Worm (Caenorhabditis elegans): ENCODE data around the gene frpr-10.

frpr-10 gene

DNA sequence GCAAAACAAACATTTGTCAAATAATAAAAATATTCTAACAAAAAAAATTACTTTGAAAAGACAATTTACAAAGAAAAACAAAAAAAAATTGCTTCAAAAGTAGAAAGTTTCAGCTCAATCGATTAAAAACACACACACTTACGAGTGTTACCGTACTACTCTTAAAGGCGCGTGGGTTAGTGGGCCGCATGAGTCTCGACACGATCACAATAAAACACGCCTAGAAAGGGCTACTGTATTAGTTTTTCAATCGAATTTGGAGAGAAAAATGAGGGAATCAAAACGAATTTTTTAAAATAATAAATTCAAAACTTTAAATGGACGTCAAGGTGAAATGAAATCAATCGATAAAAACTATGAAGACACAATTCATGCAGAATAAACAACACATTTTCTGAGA is 52.9 kb downstream of the frpr-10 start:
- no peak for TF ChIP-seq T20F7.1 (GFP tag; optimal IDR thresholded peaks at IDR 0.05)
- TF ChIP-seq mep-1 (tag; optimal IDR thresholded peaks at IDR 0.05) = no peak
- no peak for TF ChIP-seq Y48G9A.11 (GFP tag; IDR thresholded peaks at IDR 0.05)
- peak in 1 of 2 experiments; percentile 42 for TF ChIP-seq lsy-2 (tag; optimal IDR thresholded peaks at IDR 0.05)
- peak; percentile 23; the same call in 1 of the 2 replicates for TF ChIP-seq lin-38 (GFP tag; IDR thresholded peaks at IDR 0.05)
- TF ChIP-seq unc-130 (GFP tag; optimal IDR thresholded peaks at IDR 0.05) = peak; percentile 7

DNA sequence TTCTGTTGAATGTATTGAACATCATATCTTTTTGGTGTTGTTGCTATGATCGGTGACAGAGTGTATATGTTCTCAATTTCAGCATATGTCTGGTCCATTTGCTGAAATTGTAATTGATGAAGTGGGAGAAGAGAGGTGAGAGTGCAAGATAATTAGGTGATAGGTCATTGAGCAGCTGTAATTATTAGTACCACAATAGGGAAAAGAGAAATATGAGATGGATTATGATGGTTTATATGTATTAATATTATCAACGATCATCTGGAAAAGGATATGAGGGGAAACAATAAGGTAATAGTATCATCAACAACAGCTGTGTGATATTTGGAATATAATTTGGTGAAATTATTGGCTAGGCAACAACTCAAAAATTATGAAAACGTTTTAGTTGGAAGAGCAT is 54.7 kb downstream of the frpr-10 start, which contains the start of gene Y42H9B.3:
Gene Y42H9B.3 (minus strand): TSS at position 101 of the 400 bp plus-strand sequence.
- TF ChIP-seq daf-16 (GFP tag; optimal IDR thresholded peaks at IDR 0.05) = no peak
- TF ChIP-seq daf-16 (tag; optimal IDR thresholded peaks at IDR 0.05) = no peak
- TF ChIP-seq zip-11 (GFP tag; IDR thresholded peaks at IDR 0.05) = no peak
- TF ChIP-seq ces-1 (GFP tag; optimal IDR thresholded peaks at IDR 0.05) = no peak
- TF ChIP-seq unc-39 (tag; optimal IDR thresholded peaks at IDR 0.05) = no peak
- no peak for TF ChIP-seq ceh-44 (GFP tag; IDR thresholded peaks at IDR 0.05)
- TF ChIP-seq nhr-237 (tag; optimal IDR thresholded peaks at IDR 0.05) = no peak
- TF ChIP-seq lin-1 (GFP tag; IDR thresholded peaks at IDR 0.05) = no peak
- TF ChIP-seq lin-29 (GFP tag; IDR thresholded peaks at IDR 0.05) = no peak

DNA sequence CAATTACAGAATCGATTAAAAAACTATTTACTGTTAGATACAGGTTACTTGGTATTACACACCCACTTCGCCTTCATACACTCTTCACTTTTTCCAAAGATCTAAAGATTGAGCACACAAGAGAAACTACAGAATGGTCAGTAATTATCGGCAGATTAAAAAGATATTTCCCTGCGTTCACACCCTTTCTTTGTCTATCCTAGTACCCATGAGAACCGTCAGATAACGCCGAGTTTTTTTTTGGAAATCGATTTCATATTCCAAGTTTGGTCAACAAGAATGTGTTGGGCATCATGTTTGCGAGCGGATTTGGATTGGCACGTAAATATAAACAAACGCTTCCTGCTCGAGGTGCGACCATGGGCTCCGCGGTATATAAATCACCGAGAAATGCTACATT is 56.2 kb downstream of the frpr-10 start, which contains the start of gene C26B2.8:
Gene C26B2.8 (plus strand): TSS at position 301 of the 400 bp plus-strand sequence.
- TF ChIP-seq aha-1 (tag) (peak; percentile 64), arid-1 (GFP tag; conservative IDR thresholded peaks at IDR 0.05) (no peak)

DNA sequence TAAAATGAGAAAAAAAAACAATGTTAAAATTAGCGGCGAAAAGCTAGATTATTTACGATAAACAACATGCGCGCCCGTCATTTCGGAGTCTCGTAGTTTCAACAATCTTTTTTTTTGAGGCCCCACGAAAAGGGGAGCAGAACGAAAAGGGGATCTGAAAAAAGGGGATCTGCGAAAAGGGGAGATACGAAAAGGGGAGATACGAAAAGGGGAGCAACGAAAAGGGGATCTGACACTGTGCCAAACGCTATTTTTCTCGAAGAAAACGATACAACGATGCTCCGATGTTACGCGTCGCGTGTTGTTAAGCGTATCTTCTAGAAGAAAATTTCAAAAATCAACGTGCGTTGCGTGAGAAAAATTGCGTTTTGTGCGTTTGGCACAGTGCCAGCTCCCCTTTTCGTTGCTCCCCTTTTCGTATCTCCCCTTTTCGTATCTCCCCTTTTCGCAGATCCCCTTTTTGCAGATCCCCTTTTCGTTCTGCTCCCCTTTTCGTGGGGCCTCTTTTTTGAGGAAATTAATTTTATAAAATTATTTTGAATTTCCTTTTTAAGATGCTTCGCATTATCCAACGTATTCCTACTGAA is 58.2 kb downstream of the frpr-10 start, which contains the start of gene C26B2.7:
Gene C26B2.7 (plus strand): TSS at position 549 of the 587 bp plus-strand sequence.
- TF ChIP-seq arid-1 (GFP tag; conservative IDR thresholded peaks at IDR 0.05) = peak; percentile 66
- TF ChIP-seq nhr-42 (GFP tag; IDR thresholded peaks at IDR 0.05) = peak; percentile 62; the same call in 1 of the 2 replicates
- peak; percentile 71 for TF ChIP-seq dmd-6 (GFP tag; IDR thresholded peaks at IDR 0.05)
- peak in 1 of 2 experiments; percentile 89; a peak in 2 of 4 replicates for TF ChIP-seq madf-5 (GFP tag; IDR thresholded peaks at IDR 0.05)
- TF ChIP-seq mdt-29 (GFP tag; IDR thresholded peaks at IDR 0.05) = peak; percentile 6; the same call in 1 of the 2 replicates
- TF ChIP-seq madf-9 (GFP tag; conservative IDR thresholded peaks at IDR 0.05) = peak; percentile 70; the same call in 1 of the 2 replicates
- TF ChIP-seq mxl-3 (GFP tag; optimal IDR thresholded peaks at IDR 0.05) = peak; percentile 59
- peak; percentile 11 for TF ChIP-seq fkh-10 (GFP tag; optimal IDR thresholded peaks at IDR 0.05)
- peak; percentile 34 for TF ChIP-seq hlh-30 (tag; optimal IDR thresholded peaks at IDR 0.05; ENCODE audit: insufficient read depth)
- TF ChIP-seq mep-1 (tag; optimal IDR thresholded peaks at IDR 0.05) = peak; percentile 78
- TF ChIP-seq rbr-2 (tag; optimal IDR thresholded peaks at IDR 0.05) = peak; percentile 67
- TF ChIP-seq daf-19 (GFP tag; conservative IDR thresholded peaks at IDR 0.05) = 0 out of 2 replicates have a peak, but pooled peaks have one; percentile 16
- peak; percentile 82 for TF ChIP-seq unc-130 (GFP tag; optimal IDR thresholded peaks at IDR 0.05)
- peak; percentile 34 for TF ChIP-seq nhr-6 (tag; optimal IDR thresholded peaks at IDR 0.05)
- peak; percentile 39 for TF ChIP-seq lin-13 (GFP tag; optimal IDR thresholded peaks at IDR 0.05)
- TF ChIP-seq aha-1 (tag) = peak; percentile 68
- peak; percentile 20 for TF ChIP-seq duxl-1 (tag; optimal IDR thresholded peaks at IDR 0.05; ENCODE audit: poor library complexity)
- TF ChIP-seq R02D3.7 (tag; optimal IDR thresholded peaks at IDR 0.05) = peak; percentile 49
- 0 out of 2 replicates have a peak, but pooled peaks have one; percentile 53 for TF ChIP-seq tra-1 (GFP tag; IDR thresholded peaks at IDR 0.05)
- TF ChIP-seq dmd-9 (GFP tag; IDR thresholded peaks at IDR 0.05) = peak; percentile 88
- TF ChIP-seq lsy-2 (tag; optimal IDR thresholded peaks at IDR 0.05) = peak; percentile 59 to 63
- peak; percentile 71; the same call in 1 of the 2 replicates for TF ChIP-seq zfp-3 (GFP tag; conservative IDR thresholded peaks at IDR 0.05)
- peak; percentile 30; the same call in 1 of the 2 replicates for TF ChIP-seq set-16 (GFP tag; IDR thresholded peaks at IDR 0.05)
- peak; percentile 30 for TF ChIP-seq dve-1 (tag; optimal IDR thresholded peaks at IDR 0.05; ENCODE audit: insufficient read depth)
- TF ChIP-seq lim-7 (GFP tag; IDR thresholded peaks at IDR 0.05) = peak; percentile 69; the same call in 1 of the 2 replicates
- TF ChIP-seq lin-29 (GFP tag; IDR thresholded peaks at IDR 0.05) = 0 out of 2 replicates have a peak, but pooled peaks have one; percentile 31
- peak; percentile 76 for TF ChIP-seq D1046.2 (GFP tag; IDR thresholded peaks at IDR 0.05)
- peak; percentile 85 for TF ChIP-seq vab-7 (GFP tag; IDR thresholded peaks at IDR 0.05)
- peak; percentile 60 for TF ChIP-seq hmg-1.1 (GFP tag; IDR thresholded peaks at IDR 0.05)
- peak; percentile 41 for TF ChIP-seq nhr-11 (tag; optimal IDR thresholded peaks at IDR 0.05)
- TF ChIP-seq dpl-1 (GFP tag; optimal IDR thresholded peaks at IDR 0.05) = peak; percentile 74
- TF ChIP-seq hlh-11 (tag; optimal IDR thresholded peaks at IDR 0.05) = peak; percentile 29

All from whole organism, L4 larva.